Worm (Caenorhabditis elegans): ENCODE measurements around the gene rhr-1.
"Not testable (repeated sequence)": the region's sequence is repeated elsewhere in the genome, so short reads cannot be mapped to it uniquely, and the experiment has no call there.

DNA sequence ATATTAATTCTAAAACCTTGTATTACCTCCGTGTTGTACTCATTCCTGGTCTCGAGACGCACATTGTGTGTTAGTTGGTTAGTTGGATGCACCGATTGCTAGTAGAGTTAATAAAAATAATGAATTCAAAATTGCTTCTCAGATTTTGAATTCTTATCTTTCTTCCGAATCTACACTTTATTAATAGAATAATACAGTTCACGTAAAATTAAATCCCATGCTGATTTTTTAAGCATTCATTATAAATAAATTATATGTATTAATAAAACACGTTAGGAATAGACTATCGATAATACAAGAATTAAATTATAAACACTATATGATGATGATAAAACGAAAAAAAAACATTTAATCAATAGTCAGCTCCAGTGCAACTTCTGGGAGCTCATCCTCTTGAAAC, 40.5 kb downstream of the rhr-1 start, which contains the start of gene ZC317.6:
- TF ChIP-seq nhr-43 (tag; optimal IDR thresholded peaks at IDR 0.05; ENCODE audit: poor library complexity, severe bottlenecking); mdl-1 (tag; optimal IDR thresholded peaks at IDR 0.05); snpc-4 (tag; optimal IDR thresholded peaks at IDR 0.05): not testable (repeated sequence)
